Fruit fly (Drosophila melanogaster) whole organism, pupa: ENCODE results near the gene CG2926.

Source experiments
- CG10348 ChIP-seq: fragments of 200-800 bp; sonication (Bioruptor generic); IDR thresholded peaks from 2 replicates; pipeline ENCODE4 v1.3.6; 2022; ENCODE audit warnings: missing biosample characterization, missing genetic modification characterization
- CG12605 ChIP-seq: fragments of 200-800 bp; sonication (Bioruptor generic); IDR thresholded peaks from 2 replicates; pipeline ENCODE4 v1.3.6; 2022; ENCODE audit warnings: missing biosample characterization, missing genetic modification characterization
- CG13204 ChIP-seq: fragments of 200-800 bp; sonication (Bioruptor generic); optimal IDR thresholded peaks from 2 replicates; lab custom pipeline; 2018; ENCODE audit warnings: missing biosample characterization, mild to moderate bottlenecking, missing genetic modification characterization, moderate library complexity
- CG14655 ChIP-seq: fragments of 200-800 bp; sonication (Bioruptor generic); optimal IDR thresholded peaks from 3 replicates; lab custom pipeline; 2017; ENCODE audit warnings: mild to moderate bottlenecking, missing biosample characterization, missing genetic modification reagents, missing genetic modification characterization
- CG15710 ChIP-seq: fragments of 200-800 bp; sonication (Bioruptor generic); optimal IDR thresholded peaks from 2 replicates; lab custom pipeline; 2018; ENCODE audit warnings: missing biosample characterization, mild to moderate bottlenecking, missing genetic modification characterization, moderate library complexity
- CG17806 ChIP-seq: fragments of 200-800 bp; sonication (Bioruptor generic); optimal IDR thresholded peaks from 2 replicates; lab custom pipeline; 2018; ENCODE audit warnings: missing biosample characterization, mild to moderate bottlenecking, missing genetic modification characterization, moderate library complexity
- CG32121 ChIP-seq: fragments of 200-800 bp; sonication (Bioruptor generic); IDR thresholded peaks from 2 replicates; pipeline ENCODE4 v1.3.6; 2022; ENCODE audit warnings: missing biosample characterization, missing genetic modification characterization
- CG34367 ChIP-seq: fragments of 200-800 bp; sonication (Bioruptor generic); optimal IDR thresholded peaks from 2 replicates; lab custom pipeline; 2018; ENCODE audit warnings: missing biosample characterization, mild to moderate bottlenecking, missing genetic modification characterization
- CG4496 ChIP-seq: fragments of 200-800 bp; sonication (Bioruptor generic); IDR thresholded peaks from 3 replicates; pipeline ENCODE4 v1.3.6; 2022; ENCODE audit warnings: missing biosample characterization, missing genetic modification characterization
- CG8159 ChIP-seq: fragments of 200-800 bp; sonication (Bioruptor generic); optimal IDR thresholded peaks from 3 replicates; lab custom pipeline; 2018; ENCODE audit warnings: missing biosample characterization, mild to moderate bottlenecking, missing genetic modification characterization, moderate library complexity
- CG8301 ChIP-seq: fragments of 200-800 bp; sonication (Bioruptor generic); optimal IDR thresholded peaks from 2 replicates; lab custom pipeline; 2018; ENCODE audit warnings: missing biosample characterization, mild to moderate bottlenecking, missing genetic modification characterization
- CG9948 ChIP-seq: fragments of 200-800 bp; sonication (Bioruptor generic); optimal IDR thresholded peaks from 2 replicates; lab custom pipeline; 2018; ENCODE audit warnings: missing biosample characterization, mild to moderate bottlenecking, missing genetic modification characterization, moderate library complexity
- D1 ChIP-seq: fragments of 200-800 bp; sonication (Bioruptor generic); optimal IDR thresholded peaks from 2 replicates; lab custom pipeline; 2018; ENCODE audit warnings: missing biosample characterization, mild to moderate bottlenecking, missing genetic modification characterization, moderate library complexity
- EcR ChIP-seq: fragments of 200-800 bp; sonication (Bioruptor generic); optimal IDR thresholded peaks from 3 replicates; lab custom pipeline; 2019; ENCODE audit warnings: missing biosample characterization, missing genetic modification characterization, mild to moderate bottlenecking, moderate library complexity, missing genetic modification reagents
- Ets98B ChIP-seq: fragments of 200-800 bp; sonication (Bioruptor generic); IDR thresholded peaks from 2 replicates; pipeline ENCODE4 v1.3.6; 2022; ENCODE audit warnings: missing biosample characterization, missing genetic modification characterization
- Pif1A ChIP-seq: fragments of 200-800 bp; sonication (Bioruptor generic); optimal IDR thresholded peaks from 3 replicates; lab custom pipeline; 2016; ENCODE audit warnings: missing biosample characterization, missing genetic modification characterization
- Pif1B ChIP-seq: fragments of 200-800 bp; sonication (Bioruptor generic); optimal IDR thresholded peaks from 3 replicates; lab custom pipeline; 2016; ENCODE audit warnings: missing biosample characterization, missing genetic modification characterization
- Snoo ChIP-seq: fragments of 200-800 bp; sonication (Bioruptor generic); optimal IDR thresholded peaks from 3 replicates; lab custom pipeline; 2017; ENCODE audit warnings: missing biosample characterization, mild to moderate bottlenecking, missing genetic modification characterization, inconsistent platforms
- fd96Ca ChIP-seq: fragments of 200-800 bp; sonication (Bioruptor generic); IDR thresholded peaks from 3 replicates; pipeline ENCODE4 v1.3.6; 2022; ENCODE audit warnings: missing biosample characterization, missing genetic modification characterization
- gl ChIP-seq: fragments of 200-800 bp; sonication (Bioruptor generic); optimal IDR thresholded peaks from 2 replicates; lab custom pipeline; 2018; ENCODE audit warnings: missing biosample characterization, mild to moderate bottlenecking, missing genetic modification characterization
- rn ChIP-seq: fragments of 200-800 bp; sonication (Bioruptor generic); IDR thresholded peaks from 2 replicates; pipeline ENCODE4 v1.3.6; 2022; ENCODE audit warnings: missing biosample characterization, missing genetic modification characterization

CG2926 gene

DNA sequence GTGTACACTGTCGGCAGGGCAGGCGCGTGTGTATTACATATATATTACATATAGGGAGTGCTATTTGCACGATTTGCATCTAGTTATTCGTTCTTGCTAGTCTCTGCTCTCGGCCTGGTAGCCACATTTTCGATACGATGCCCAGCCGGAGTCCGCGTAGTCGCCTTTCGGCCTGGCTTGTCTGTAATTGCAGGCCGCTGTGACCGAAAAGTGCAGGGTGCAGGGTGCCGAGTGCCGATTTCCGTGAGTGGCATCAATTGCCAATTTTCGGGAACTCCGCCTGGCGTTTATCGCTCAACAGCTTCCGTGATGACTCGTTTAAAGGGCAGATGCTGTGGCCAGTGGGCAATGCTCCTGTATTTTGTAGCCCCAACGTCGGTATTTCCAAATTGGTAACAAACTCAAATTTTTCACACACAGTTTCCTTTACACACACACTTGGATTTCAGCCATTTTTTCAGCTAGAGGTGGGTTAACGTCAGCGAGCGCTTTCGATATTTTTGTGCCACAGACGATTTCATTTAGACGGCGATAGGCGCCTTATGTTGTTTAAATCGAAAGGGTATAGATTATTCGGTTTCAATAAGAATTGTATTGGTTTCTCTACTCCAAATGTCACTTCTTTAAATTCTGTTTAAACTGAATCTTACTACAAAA lies at the start of gene CG2926:
Gene CG2926, minus strand, starts transcription at position 518 of the 657 bp plus-strand sequence.
- TF ChIP-seq Pif1B (GFP tag; lab: Kevin White, UChicago) (no peak), CG15710 (tag; lab: Kevin White, UChicago) (no peak), CG9948 (tag; lab: Kevin White, UChicago) (no peak), CG34367 (tag; lab: Kevin White, UChicago) (no peak), Ets98B (GFP tag; lab: Robert Waterston, UW) (peak; percentile 19; the same call in 1 of the 2 replicates), CG10348 (GFP tag; lab: Robert Waterston, UW) (no peak), CG17806 (tag; lab: Kevin White, UChicago) (no peak), CG13204 (GFP tag; lab: Kevin White, UChicago) (no peak), CG32121 (GFP tag; lab: Robert Waterston, UW) (0 out of 2 replicates have a peak, but pooled peaks have one; percentile 32), Snoo (no peak), CG12605 (GFP tag; lab: Robert Waterston, UW) (0 out of 2 replicates have a peak, but pooled peaks have one; percentile 32), D1 (tag; lab: Kevin White, UChicago) (no peak), CG8159 (tag; lab: Kevin White, UChicago) (no peak), rn (0 out of 2 replicates have a peak, but pooled peaks have one; percentile 12), CG4496 (GFP tag; lab: Robert Waterston, UW) (0 out of 3 replicates have a peak, but pooled peaks have one; percentile 46), EcR (GFP tag; lab: Kevin White, UChicago) (no peak)
- TF ChIP-seq, all 21 proteins: peak for 5

DNA sequence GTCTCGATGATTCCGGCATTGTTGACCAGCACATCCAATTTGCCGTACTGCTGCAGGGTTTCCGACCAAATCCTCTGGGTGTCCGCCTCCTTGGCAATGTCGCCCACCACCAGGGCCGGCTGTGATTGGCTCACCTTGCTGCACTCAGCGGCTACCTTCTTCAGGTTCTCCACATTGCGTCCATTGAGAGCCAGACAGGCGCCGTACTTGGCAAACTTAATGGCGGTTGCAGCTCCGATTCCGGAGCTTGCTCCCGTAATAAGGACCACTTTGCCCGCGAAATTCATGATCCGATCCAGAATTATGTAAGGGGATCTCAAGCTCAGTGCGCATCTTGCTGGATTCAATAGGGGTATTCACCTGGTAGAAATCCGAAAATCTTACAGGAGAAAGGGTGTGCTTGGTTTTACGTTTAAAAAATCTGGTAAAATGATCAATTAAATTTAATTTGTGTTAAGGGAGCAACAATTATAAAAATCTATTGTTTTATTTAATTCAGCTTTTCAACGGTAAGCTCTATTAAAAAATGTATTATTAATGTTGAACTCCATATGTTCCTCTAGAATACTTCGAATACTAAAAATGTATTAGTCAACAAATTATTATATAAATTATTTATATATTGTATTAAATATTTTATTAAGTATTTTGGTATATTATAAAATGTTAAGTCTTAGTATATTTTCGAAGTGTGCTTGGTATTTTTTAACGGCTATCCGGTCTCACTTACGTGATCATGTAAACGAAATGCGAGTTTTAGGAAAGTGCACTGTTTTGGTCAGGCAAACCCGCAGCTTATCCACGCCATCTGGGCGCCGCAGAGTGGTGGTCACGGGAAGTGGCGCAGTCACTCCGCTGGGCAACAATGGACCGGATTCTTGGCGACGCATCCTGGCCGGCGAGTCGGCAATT lies 48.6 kb upstream of the CG2926 start, which contains the start of the genes CG31548 and CG12170:
Gene CG31548, minus strand, starts transcription at position 334 of the 912 bp plus-strand sequence.
Gene CG12170, plus strand, starts transcription at position 716 of the 912 bp plus-strand sequence.
- TF ChIP-seq EcR (GFP tag; lab: Kevin White, UChicago) = no peak
- TF ChIP-seq CG4496 (GFP tag; lab: Robert Waterston, UW) = no peak
- TF ChIP-seq Snoo = peak; percentile 27
- peak; percentile 12; the same call in 1 of the 2 replicates for TF ChIP-seq CG12605 (GFP tag; lab: Robert Waterston, UW)
- no peak for TF ChIP-seq CG32121 (GFP tag; lab: Robert Waterston, UW)
- TF ChIP-seq CG8159 (tag; lab: Kevin White, UChicago) = no peak
- no peak for TF ChIP-seq CG14655 (GFP tag; lab: Kevin White, UChicago)
- no peak for TF ChIP-seq Pif1B (GFP tag; lab: Kevin White, UChicago)
- TF ChIP-seq CG15710 (tag; lab: Kevin White, UChicago) = peak; percentile 34
- peak; percentile 48 for TF ChIP-seq CG17806 (tag; lab: Kevin White, UChicago)
- 0 out of 3 replicates have a peak, but pooled peaks have one; percentile 6 for TF ChIP-seq fd96Ca

DNA sequence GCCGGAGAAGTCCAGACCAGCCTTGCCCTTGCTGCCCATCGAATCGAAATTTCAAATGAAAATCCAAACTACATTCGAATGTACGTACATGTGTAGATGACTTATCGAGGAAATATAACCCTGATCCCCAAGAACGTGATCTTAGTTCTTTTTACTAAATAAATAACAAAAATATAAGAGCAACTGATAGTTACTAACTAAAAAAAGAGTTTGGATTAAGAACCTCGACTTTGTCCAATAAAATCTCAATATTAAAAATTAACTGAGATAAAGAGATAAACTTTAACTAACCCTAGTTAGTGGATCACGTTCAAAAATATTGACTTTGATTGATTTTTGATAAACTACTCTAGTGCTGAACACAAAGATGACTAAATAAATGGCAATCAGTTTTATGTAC lies 47.3 kb upstream of the CG2926 start, which contains the start of gene CG31546:
Gene CG31546, minus strand, starts transcription at position 101 of the 400 bp plus-strand sequence.
- no peak for TF ChIP-seq CG10348 (GFP tag; lab: Robert Waterston, UW)
- TF ChIP-seq gl (tag; lab: Kevin White, UChicago) = no peak
- TF ChIP-seq CG17806 (tag; lab: Kevin White, UChicago) = no peak
- no peak for TF ChIP-seq CG12605 (GFP tag; lab: Robert Waterston, UW)
- TF ChIP-seq EcR (GFP tag; lab: Kevin White, UChicago) = no peak
- TF ChIP-seq CG9948 (tag; lab: Kevin White, UChicago) = no peak
- no peak for TF ChIP-seq Ets98B (GFP tag; lab: Robert Waterston, UW)
- TF ChIP-seq CG32121 (GFP tag; lab: Robert Waterston, UW) = no peak
- TF ChIP-seq CG8301 = no peak
- no peak for TF ChIP-seq CG13204 (GFP tag; lab: Kevin White, UChicago)
- no peak for TF ChIP-seq fd96Ca
- TF ChIP-seq CG15710 (tag; lab: Kevin White, UChicago) = no peak
- no peak for TF ChIP-seq CG4496 (GFP tag; lab: Robert Waterston, UW)
- no peak for TF ChIP-seq Pif1B (GFP tag; lab: Kevin White, UChicago)
- TF ChIP-seq Snoo = no peak
- no peak for TF ChIP-seq CG34367 (tag; lab: Kevin White, UChicago)
- TF ChIP-seq Pif1A = no peak
- TF ChIP-seq rn = no peak
- no peak for TF ChIP-seq CG14655 (GFP tag; lab: Kevin White, UChicago)
- TF ChIP-seq CG8159 (tag; lab: Kevin White, UChicago) = no peak

DNA sequence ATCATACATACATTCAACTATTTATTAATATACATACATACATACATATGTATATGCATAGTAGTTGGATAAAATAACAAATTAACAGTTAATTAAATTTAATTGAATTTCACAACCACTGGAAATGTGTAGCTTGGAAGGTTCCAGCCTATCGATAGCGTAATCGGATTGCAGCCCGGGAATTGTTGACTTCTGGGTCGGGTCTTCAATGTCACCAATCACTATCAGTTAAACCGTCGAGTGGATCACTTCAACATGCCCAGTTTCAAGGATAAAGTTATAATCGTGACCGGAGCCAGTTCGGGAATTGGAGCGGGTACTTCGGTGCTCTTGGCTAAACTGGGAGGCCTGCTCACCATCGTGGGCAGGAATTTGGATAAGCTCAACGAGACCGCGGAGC lies 45.3 kb upstream of the CG2926 start, which contains the start of gene CG12171:
Gene CG12171, plus strand, starts transcription at position 191 of the 400 bp plus-strand sequence.
- no peak for TF ChIP-seq Snoo
- TF ChIP-seq Ets98B (GFP tag; lab: Robert Waterston, UW) = no peak
- TF ChIP-seq EcR (GFP tag; lab: Kevin White, UChicago) = peak; percentile 18
- TF ChIP-seq CG14655 (GFP tag; lab: Kevin White, UChicago) = no peak
- no peak for TF ChIP-seq gl (tag; lab: Kevin White, UChicago)
- no peak for TF ChIP-seq CG15710 (tag; lab: Kevin White, UChicago)

DNA sequence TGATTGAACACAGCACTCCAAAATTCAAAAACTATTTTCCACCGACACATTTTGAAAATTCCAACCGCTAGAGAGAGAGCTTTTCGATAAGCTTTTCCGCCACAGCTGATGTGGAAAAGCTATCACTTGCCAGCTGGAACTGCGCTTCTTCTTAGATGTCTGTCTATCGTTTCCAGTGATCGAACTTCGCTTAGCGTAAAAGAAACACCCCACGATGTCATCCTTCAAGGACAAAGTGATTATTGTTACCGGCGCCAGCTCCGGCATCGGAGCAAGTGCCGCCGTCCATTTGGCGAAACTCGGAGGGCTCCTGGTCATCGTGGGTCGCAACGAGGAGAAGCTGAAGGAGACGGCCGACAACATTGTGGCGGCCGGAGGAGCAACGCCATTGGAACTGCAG lies 44.0 kb upstream of the CG2926 start, which contains the start of gene CG31549:
Gene CG31549, plus strand, starts transcription at position 11 of the 400 bp plus-strand sequence.
- TF ChIP-seq gl (tag; lab: Kevin White, UChicago) = no peak
- TF ChIP-seq CG9948 (tag; lab: Kevin White, UChicago) = no peak
- TF ChIP-seq CG4496 (GFP tag; lab: Robert Waterston, UW) = no peak
- TF ChIP-seq D1 (tag; lab: Kevin White, UChicago) = no peak
- no peak for TF ChIP-seq CG34367 (tag; lab: Kevin White, UChicago)
- no peak for TF ChIP-seq CG12605 (GFP tag; lab: Robert Waterston, UW)
- TF ChIP-seq CG13204 (GFP tag; lab: Kevin White, UChicago) = no peak
- no peak for TF ChIP-seq CG32121 (GFP tag; lab: Robert Waterston, UW)
- TF ChIP-seq Ets98B (GFP tag; lab: Robert Waterston, UW) = no peak
- TF ChIP-seq rn = no peak
- no peak for TF ChIP-seq Snoo
- TF ChIP-seq EcR (GFP tag; lab: Kevin White, UChicago) = no peak
- TF ChIP-seq CG17806 (tag; lab: Kevin White, UChicago) = no peak
- TF ChIP-seq, all 21 proteins: peak for 0
